Fruit fly (Drosophila melanogaster) whole organism, embryonic: Measurements from ENCODE around the gene Tbcd.

Source experiments
- Abd-B ChIP-seq: fragments of 200-800 bp; sonication (Bioruptor generic); optimal IDR thresholded peaks from 2 replicates; lab custom pipeline; 2018; ENCODE audit warnings: missing biosample characterization, mild to moderate bottlenecking, missing genetic modification characterization, moderate library complexity
- Atf6 ChIP-seq: fragments of 200-800 bp; sonication (Bioruptor generic); IDR thresholded peaks from 2 replicates; pipeline ENCODE4 v1.3.6; 2022; ENCODE audit warnings: missing biosample characterization, missing genetic modification characterization
- CG10209 ChIP-seq: fragments of 200-800 bp; sonication (Bioruptor generic); optimal IDR thresholded peaks from 3 replicates; lab custom pipeline; 2017; ENCODE audit warnings: missing biosample characterization, mild to moderate bottlenecking, missing genetic modification characterization, missing genetic modification reagents
- CG10274 ChIP-seq: fragments of 200-800 bp; sonication (Bioruptor generic); optimal IDR thresholded peaks from 3 replicates; lab custom pipeline; 2017; ENCODE audit warnings: missing biosample characterization, mild to moderate bottlenecking, missing genetic modification characterization
- CG10565 ChIP-seq: fragments of 200-800 bp; sonication (Bioruptor generic); optimal IDR thresholded peaks from 3 replicates; lab custom pipeline; 2016; ENCODE audit warnings: missing biosample characterization, mild to moderate bottlenecking, missing genetic modification characterization
- CG11504 ChIP-seq: fragments of 200-800 bp; sonication (Bioruptor generic); optimal IDR thresholded peaks from 3 replicates; lab custom pipeline; 2019; ENCODE audit warnings: missing biosample characterization, mild to moderate bottlenecking, missing genetic modification characterization, moderate library complexity
- CG12155 ChIP-seq: fragments of 200-800 bp; sonication (Bioruptor generic); optimal IDR thresholded peaks from 3 replicates; lab custom pipeline; 2016; ENCODE audit warnings: missing biosample characterization, missing genetic modification characterization
- CG13123 ChIP-seq: fragments of 200-800 bp; sonication (Bioruptor generic); optimal IDR thresholded peaks from 2 replicates; lab custom pipeline; 2016; ENCODE audit warnings: missing biosample characterization, missing genetic modification characterization
- CG14710 ChIP-seq: fragments of 200-800 bp; sonication (Bioruptor generic); optimal IDR thresholded peaks from 3 replicates; lab custom pipeline; 2019; ENCODE audit warnings: missing biosample characterization, mild to moderate bottlenecking, missing genetic modification characterization, moderate library complexity
- CG15269 ChIP-seq: fragments of 200-800 bp; sonication (Bioruptor generic); optimal IDR thresholded peaks from 2 replicates; lab custom pipeline; 2018; ENCODE audit warnings: missing biosample characterization, mild to moderate bottlenecking, missing genetic modification characterization, moderate library complexity
- CG1529 ChIP-seq: fragments of 200-800 bp; sonication (Bioruptor generic); optimal IDR thresholded peaks from 3 replicates; lab custom pipeline; 2018; ENCODE audit warnings: missing biosample characterization, missing genetic modification characterization
- CG17385 ChIP-seq: fragments of 200-800 bp; sonication (Bioruptor generic); optimal IDR thresholded peaks from 3 replicates; lab custom pipeline; 2018; ENCODE audit warnings: missing biosample characterization, mild to moderate bottlenecking, missing genetic modification characterization
- CG17912 ChIP-seq: fragments of 200-800 bp; sonication (Bioruptor generic); optimal IDR thresholded peaks from 2 replicates; lab custom pipeline; 2018; ENCODE audit warnings: missing biosample characterization, mild to moderate bottlenecking, missing genetic modification characterization
- CG2202 ChIP-seq: fragments of 200-800 bp; sonication (Bioruptor generic); optimal IDR thresholded peaks from 2 replicates; lab custom pipeline; 2018; ENCODE audit warnings: missing biosample characterization, mild to moderate bottlenecking, missing genetic modification characterization
- CG3163 ChIP-seq: fragments of 200-800 bp; sonication (Bioruptor generic); optimal IDR thresholded peaks from 3 replicates; lab custom pipeline; 2016; ENCODE audit warnings: missing biosample characterization, missing genetic modification characterization
- CG4360 ChIP-seq: fragments of 200-800 bp; sonication (Bioruptor generic); IDR thresholded peaks from 2 replicates; pipeline ENCODE4 v1.3.6; 2022; ENCODE audit warnings: missing biosample characterization, missing genetic modification characterization
- CG5180 ChIP-seq: fragments of 200-800 bp; sonication (Bioruptor generic); optimal IDR thresholded peaks from 3 replicates; lab custom pipeline; 2017; ENCODE audit warnings: missing biosample characterization, missing genetic modification characterization, mild to moderate bottlenecking, moderate library complexity, missing genetic modification reagents
- CG6254 ChIP-seq: fragments of 200-800 bp; sonication (Bioruptor generic); optimal IDR thresholded peaks from 3 replicates; lab custom pipeline; 2017; ENCODE audit warnings: mild to moderate bottlenecking, missing biosample characterization, missing genetic modification reagents, missing genetic modification characterization
- CG8290 ChIP-seq, 3 experiments: fragments of 200-800 bp; sonication (Bioruptor generic); optimal IDR thresholded peaks; 2 replicates each; lab custom pipeline; 2016 to 2019; ENCODE audit warnings: missing biosample characterization in 3 of 3, missing genetic modification characterization in 3 of 3, mild to moderate bottlenecking in 2 of 3, moderate library complexity in 1 of 3
- Dbx ChIP-seq: fragments of 200-800 bp; sonication (Bioruptor generic); IDR thresholded peaks from 3 replicates; pipeline ENCODE4 v1.3.6; 2022; ENCODE audit warnings: missing biosample characterization, missing genetic modification characterization
- Fer2 ChIP-seq: fragments of 200-800 bp; sonication (Bioruptor generic); optimal IDR thresholded peaks from 2 replicates; lab custom pipeline; 2018; ENCODE audit warnings: missing biosample characterization, mild to moderate bottlenecking, missing genetic modification characterization, moderate library complexity
- Hey ChIP-seq: fragments of 200-800 bp; sonication (Bioruptor generic); optimal IDR thresholded peaks from 3 replicates; lab custom pipeline; 2018; ENCODE audit warnings: missing biosample characterization, mild to moderate bottlenecking, missing genetic modification characterization
- Hmx ChIP-seq: fragments of 200-800 bp; sonication (Bioruptor generic); optimal IDR thresholded peaks from 2 replicates; lab custom pipeline; 2016; ENCODE audit warnings: missing biosample characterization, missing genetic modification characterization
- Hr78 ChIP-seq, 2 experiments: fragments of 200-800 bp in 1 of 2; fragments of >200 bp in 1 of 2; sonication (Bioruptor generic) in 1 of 2; optimal IDR thresholded peaks; 2 replicates each; lab custom pipeline; 2017 to 2019; ENCODE audit warnings: missing biosample characterization in 2 of 2, missing genetic modification characterization in 2 of 2, mild to moderate bottlenecking in 1 of 2, moderate library complexity in 1 of 2
- Med ChIP-seq: fragments of 200-800 bp; sonication (Bioruptor generic); peaks from one replicate; lab custom pipeline; 2016; ENCODE audit warnings: missing biosample characterization, missing genetic modification characterization, mild to moderate bottlenecking, inconsistent platforms, moderate library complexity
- Nf-YB ChIP-seq: fragments of 200-800 bp; sonication (Bioruptor generic); optimal IDR thresholded peaks from 3 replicates; lab custom pipeline; 2019; ENCODE audit warnings: missing biosample characterization, mild to moderate bottlenecking, missing genetic modification characterization, moderate library complexity
- Rfx ChIP-seq: fragments of 200-800 bp; sonication (Bioruptor generic); IDR thresholded peaks from 2 replicates; pipeline ENCODE4 v1.3.6; 2022; ENCODE audit warnings: missing biosample characterization, missing genetic modification characterization
- Taf1 ChIP-seq: fragments of 200-800 bp; sonication (Bioruptor generic); IDR thresholded peaks from 2 replicates; pipeline ENCODE4 v1.3.6; 2022; ENCODE audit warnings: missing biosample characterization, missing genetic modification characterization
- Trl ChIP-seq, 3 experiments: fragments of >200 bp in 2 of 3; fragments of 200-800 bp in 1 of 3; sonication (Bioruptor generic) in 1 of 3; optimal IDR thresholded peaks; 2 replicates in 1 of 3; 3 replicates in 2 of 3; lab custom pipeline; 2016 to 2017; ENCODE audit warnings: missing biosample characterization in 1 of 3, missing genetic modification characterization in 1 of 3
- ash1 ChIP-seq: fragments of 200-800 bp; sonication (Bioruptor generic); optimal IDR thresholded peaks from 2 replicates; lab custom pipeline; 2018; ENCODE audit warnings: missing biosample characterization, mild to moderate bottlenecking, missing genetic modification characterization
- bigmax ChIP-seq: fragments of 200-800 bp; sonication (Bioruptor generic); optimal IDR thresholded peaks from 2 replicates; lab custom pipeline; 2018; ENCODE audit warnings: missing biosample characterization, mild to moderate bottlenecking, missing genetic modification characterization
- bsh ChIP-seq, 2 experiments: fragments of 200-800 bp; sonication (Bioruptor generic); optimal IDR thresholded peaks; 2 replicates each; lab custom pipeline; 2017 to 2018; ENCODE audit warnings: mild to moderate bottlenecking in 2 of 2, missing biosample characterization in 2 of 2, missing genetic modification characterization in 2 of 2, moderate library complexity in 1 of 2
- crol ChIP-seq: fragments of 200-800 bp; sonication (Bioruptor generic); IDR thresholded peaks from 2 replicates; pipeline ENCODE4 v1.3.6; 2022; ENCODE audit warnings: missing biosample characterization, missing genetic modification characterization
- eyg ChIP-seq: fragments of 200-800 bp; sonication (Bioruptor generic); optimal IDR thresholded peaks from 3 replicates; lab custom pipeline; 2016; ENCODE audit warnings: missing biosample characterization, missing genetic modification characterization
- fd102C ChIP-seq: fragments of 200-800 bp; sonication (Bioruptor generic); optimal IDR thresholded peaks from 2 replicates; lab custom pipeline; 2018; ENCODE audit warnings: missing biosample characterization, mild to moderate bottlenecking, missing genetic modification characterization, moderate library complexity
- gt ChIP-seq: fragments of 200-800 bp; sonication (Bioruptor generic); IDR thresholded peaks from 2 replicates; pipeline ENCODE4 v1.3.6; 2022; ENCODE audit warnings: missing biosample characterization, missing genetic modification characterization
- jing ChIP-seq: fragments of 200-800 bp; sonication (Bioruptor generic); optimal IDR thresholded peaks from 2 replicates; lab custom pipeline; 2018; ENCODE audit warnings: missing biosample characterization, mild to moderate bottlenecking, missing genetic modification characterization
- kni ChIP-seq: fragments of 200-800 bp; sonication (Bioruptor generic); optimal IDR thresholded peaks from 3 replicates; lab custom pipeline; 2017; ENCODE audit warnings: mild to moderate bottlenecking, missing biosample characterization, missing genetic modification reagents, missing genetic modification characterization
- oc ChIP-seq: fragments of 200-800 bp; sonication (Bioruptor generic); optimal IDR thresholded peaks from 2 replicates; lab custom pipeline; 2018; ENCODE audit warnings: missing biosample characterization, mild to moderate bottlenecking, missing genetic modification characterization, moderate library complexity
- pros ChIP-seq: fragments of 200-800 bp; sonication (Bioruptor generic); optimal IDR thresholded peaks from 3 replicates; lab custom pipeline; 2019; ENCODE audit warnings: missing biosample characterization, mild to moderate bottlenecking, missing genetic modification characterization, moderate library complexity
- rib ChIP-seq: fragments of 200-800 bp; sonication (Bioruptor generic); IDR thresholded peaks from 2 replicates; pipeline ENCODE4 v1.3.6; 2022; ENCODE audit warnings: missing biosample characterization, missing genetic modification characterization
- sc ChIP-seq, 3 experiments: fragments of >200 bp in 2 of 3; fragments of 200-800 bp in 1 of 3; sonication (Bioruptor generic) in 1 of 3; optimal IDR thresholded peaks; 2 replicates in 2 of 3; 3 replicates in 1 of 3; lab custom pipeline; 2017; ENCODE audit warnings: mild to moderate bottlenecking in 1 of 3, missing biosample characterization in 1 of 3, missing genetic modification characterization in 1 of 3, missing genetic modification reagents in 1 of 3
- sens ChIP-seq: fragments of 200-800 bp; sonication (Bioruptor generic); peaks from one replicate; lab custom pipeline; 2016; ENCODE audit warnings: missing biosample characterization, missing genetic modification characterization
- unpg ChIP-seq: fragments of 200-800 bp; sonication (Bioruptor generic); optimal IDR thresholded peaks from 3 replicates; lab custom pipeline; 2018; ENCODE audit warnings: missing biosample characterization, mild to moderate bottlenecking, missing genetic modification characterization, moderate library complexity
- vvl ChIP-seq: fragments of 200-800 bp; sonication (Bioruptor generic); IDR thresholded peaks from 2 replicates; pipeline ENCODE4 v1.3.6; 2022; ENCODE audit warnings: missing biosample characterization, missing genetic modification characterization
- wdn ChIP-seq: fragments of 200-800 bp; sonication (Bioruptor generic); IDR thresholded peaks from 2 replicates; pipeline ENCODE4 v1.3.6; 2022; ENCODE audit warnings: missing biosample characterization, missing genetic modification characterization
- wor ChIP-seq: fragments of 200-800 bp; sonication (Bioruptor generic); IDR thresholded peaks from 2 replicates; pipeline ENCODE4 v1.3.6; 2022; ENCODE audit warnings: missing biosample characterization, missing genetic modification characterization
- z ChIP-seq: fragments of 200-800 bp; sonication (Bioruptor generic); IDR thresholded peaks from 3 replicates; pipeline ENCODE4 v1.3.6; 2022; ENCODE audit warnings: missing biosample characterization, missing genetic modification characterization

Tbcd gene

DNA sequence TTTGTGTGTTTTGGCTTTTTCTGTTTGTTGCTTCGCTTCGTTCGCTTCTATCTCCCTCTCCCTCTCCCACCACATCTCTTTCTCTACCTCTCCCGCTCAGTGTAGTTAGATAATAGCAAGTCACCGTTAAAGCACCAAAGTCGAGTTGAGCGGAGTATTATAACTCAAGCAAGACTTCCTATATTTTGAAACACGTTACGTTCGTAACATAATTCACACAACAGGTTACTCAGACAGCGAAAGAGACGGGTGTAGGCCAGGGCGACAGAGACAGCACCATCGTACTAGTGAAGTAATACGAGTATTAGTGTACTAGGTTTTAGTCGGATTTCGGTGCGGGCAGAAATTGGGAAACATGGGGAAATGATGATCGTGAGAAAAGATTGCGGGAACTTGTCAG lies 26.3 kb downstream of the Tbcd start (continued):
- TF ChIP-seq kni (no peak), Nf-YB (no peak), CG5180 (GFP tag; lab: Kevin White, UChicago) (no peak), Dbx (GFP tag; lab: Robert Waterston, UW) (0 out of 3 replicates have a peak, but pooled peaks have one; percentile 9), Taf1 (GFP tag; lab: Robert Waterston, UW) (no peak), wdn (GFP tag; lab: Robert Waterston, UW) (no peak), fd102C (no peak), Atf6 (GFP tag; lab: Robert Waterston, UW) (no peak), bigmax (GFP tag; lab: Kevin White, UChicago) (no peak), CG6254 (no peak), sc (optimal IDR thresholded peaks at IDR 0.05; lab: Kevin White, UChicago) (no peak), sc (GFP tag; optimal IDR thresholded peaks at IDR 0.05; lab: Kevin White, UChicago) (no peak), CG10274 (no peak), CG15269 (peak; percentile 69), wor (GFP tag; lab: Robert Waterston, UW) (no peak), eyg (no peak), CG10209 (GFP tag; lab: Kevin White, UChicago) (no peak), Abd-B (no peak), Rfx (no peak), Med (peak; percentile 55), Fer2 (tag; lab: Kevin White, UChicago) (no peak), unpg (GFP tag; lab: Kevin White, UChicago) (no peak), CG4360 (GFP tag; lab: Robert Waterston, UW) (no peak), CG2202 (tag; lab: Kevin White, UChicago) (no peak), z (GFP tag; lab: Robert Waterston, UW) (0 out of 3 replicates have a peak, but pooled peaks have one; percentile 57)

- TF ChIP-seq CG13123 (GFP tag; lab: Kevin White, UChicago) (no peak), CG10565 (GFP tag; lab: Kevin White, UChicago) (no peak), CG17385 (GFP tag; lab: Kevin White, UChicago) (peak; percentile 71), CG14710 (no peak), kni (peak; percentile 61), oc (peak; percentile 63), jing (GFP tag; lab: Kevin White, UChicago) (no peak), gt (no peak), CG11504 (tag; lab: Kevin White, UChicago) (no peak), crol (GFP tag; lab: Robert Waterston, UW) (peak; percentile 84), Hmx (GFP tag; lab: Kevin White, UChicago) (no peak), sens (GFP tag; lab: Kevin White, UChicago) (peak; percentile 83), wdn (GFP tag; lab: Robert Waterston, UW) (no peak), CG17912 (GFP tag; lab: Kevin White, UChicago) (no peak), rib (GFP tag; lab: Robert Waterston, UW) (peak; percentile 33; the same call in 1 of the 2 replicates), bsh (GFP tag; optimal IDR thresholded peaks at IDR 0.05; lab: Kevin White, UChicago) (no peak), vvl (GFP tag; lab: Robert Waterston, UW) (peak; percentile 58), Hr78 (GFP tag; optimal IDR thresholded peaks at IDR 0.05; lab: Kevin White, UChicago) (peak in 1 of 2 experiments; percentile 54), CG12155 (GFP tag; lab: Kevin White, UChicago) (no peak), Hey (tag; lab: Kevin White, UChicago) (no peak), CG1529 (GFP tag; lab: Kevin White, UChicago) (no peak), CG3163 (GFP tag; lab: Kevin White, UChicago) (peak; percentile 85), ash1 (GFP tag; lab: Kevin White, UChicago) (no peak), CG8290 (GFP tag; optimal IDR thresholded peaks at IDR 0.05; lab: Kevin White, UChicago) (no peak), CG8290 (tag; optimal IDR thresholded peaks at IDR 0.05; lab: Kevin White, UChicago) (no peak), Atf6 (GFP tag; lab: Robert Waterston, UW) (no peak), pros (GFP tag; lab: Kevin White, UChicago) (peak; percentile 30), Trl (optimal IDR thresholded peaks at IDR 0.05; lab: Kevin White, UChicago) (peak; percentile 77 to 85), Trl (GFP tag; optimal IDR thresholded peaks at IDR 0.05; lab: Kevin White, UChicago) (no peak)
Measured at dm6 chr2L:2175090-2175830, 27.9 kb downstream of the Tbcd start.
